Worm (Caenorhabditis elegans): Measurements from ENCODE around the gene rabr-2.

ce11 chrIV:17442503-17442902, 40.6 kb downstream of the rabr-2 start, which contains the start of gene F11E6.11:
- TF ChIP-seq lin-13 (GFP tag; optimal IDR thresholded peaks at IDR 0.05) (no peak), sox-4 (tag; optimal IDR thresholded peaks at IDR 0.05) (no peak), ceh-82 (tag; optimal IDR thresholded peaks at IDR 0.05) (no peak), efl-1 (optimal IDR thresholded peaks at IDR 0.05) (no peak), efl-1 (GFP tag; optimal IDR thresholded peaks at IDR 0.05 in 1 of 2) (no peak), unc-30 (tag; optimal IDR thresholded peaks at IDR 0.05) (no peak), ama-1 (optimal IDR thresholded peaks at IDR 0.05) (no peak), jun-1 (tag; optimal IDR thresholded peaks at IDR 0.05) (no peak)
